Worm (Caenorhabditis elegans) whole organism, L2 larva: ENCODE results near the gene pyc-1.
A peak's percentile ranks its signal among the peaks of the same experiment; 100 is the strongest.

Experiments
- F13H6.1 ChIP-seq: sonication (generic microtip); optimal IDR thresholded peaks from 2 replicates; lab custom pipeline; 2016; ENCODE audit warnings: missing genetic modification characterization, missing compliant biosample characterization
- R02D3.7 ChIP-seq: fragments of 150-350 bp; optimal IDR thresholded peaks from 2 replicates; lab custom pipeline; 2014; ENCODE audit warnings: missing biosample characterization, missing genetic modification characterization
- Y55F3AM.14 ChIP-seq: fragments of 200-800 bp; sonication (Bioruptor generic); optimal IDR thresholded peaks from 2 replicates; lab custom pipeline; 2018; ENCODE audit warnings: mild to moderate bottlenecking, missing genetic modification characterization, missing compliant biosample characterization
- alr-1 ChIP-seq: fragments of 150-350 bp; optimal IDR thresholded peaks from 2 replicates; lab custom pipeline; 2014; ENCODE audit warnings: missing biosample characterization, missing genetic modification characterization
- aly-2 ChIP-seq: fragments of 150-350 bp; optimal IDR thresholded peaks from 2 replicates; lab custom pipeline; 2014; ENCODE audit warnings: missing biosample characterization, missing genetic modification characterization
- ceh-82 ChIP-seq: fragments of 150-350 bp; optimal IDR thresholded peaks from 2 replicates; lab custom pipeline; 2014; ENCODE audit warnings: missing biosample characterization, missing genetic modification characterization
- crh-2 ChIP-seq: sonication (generic microtip); optimal IDR thresholded peaks from 2 replicates; lab custom pipeline; 2017; ENCODE audit warnings: missing biosample characterization, missing genetic modification characterization
- egl-27 ChIP-seq: sonication (generic microtip); optimal IDR thresholded peaks from 3 replicates; lab custom pipeline; 2017; ENCODE audit warnings: missing biosample characterization, missing genetic modification reagents, missing genetic modification characterization
- elt-1 ChIP-seq: fragments of 150-350 bp; optimal IDR thresholded peaks from 2 replicates; lab custom pipeline; 2014; ENCODE audit warnings: missing biosample characterization, missing genetic modification characterization
- elt-3 ChIP-seq: sonication (generic microtip); optimal IDR thresholded peaks from 2 replicates; lab custom pipeline; 2017; ENCODE audit warnings: missing biosample characterization, missing genetic modification characterization
- fos-1 ChIP-seq: fragments of 150-350 bp; optimal IDR thresholded peaks from 2 replicates; lab custom pipeline; 2014; ENCODE audit warnings: missing biosample characterization, missing genetic modification characterization
- gmeb-1 ChIP-seq: fragments of 150-350 bp; optimal IDR thresholded peaks from 2 replicates; lab custom pipeline; 2014; ENCODE audit warnings: missing biosample characterization, missing genetic modification characterization
- lin-11 ChIP-seq: fragments of 150-350 bp; sonication (generic microtip); optimal IDR thresholded peaks from 2 replicates; lab custom pipeline; 2014; ENCODE audit warnings: missing biosample characterization, missing genetic modification characterization, inconsistent platforms, mixed read lengths
- lin-13 ChIP-seq: fragments of 150-350 bp; optimal IDR thresholded peaks from 2 replicates; lab custom pipeline; 2014; ENCODE audit warnings: missing biosample characterization, missing genetic modification reagents, missing genetic modification characterization
- lin-39 ChIP-seq: fragments of 150-350 bp; optimal IDR thresholded peaks from 2 replicates; lab custom pipeline; 2014; ENCODE audit warnings: missing biosample characterization, missing genetic modification reagents, missing genetic modification characterization
- lsy-2 ChIP-seq, 2 experiments: fragments of 150-350 bp in 1 of 2; sonication (generic microtip) in 1 of 2; optimal IDR thresholded peaks; 2 replicates each; lab custom pipeline; 2014 to 2017; ENCODE audit warnings: missing biosample characterization in 2 of 2, missing genetic modification characterization in 2 of 2
- mab-5 ChIP-seq: fragments of 150-350 bp; optimal IDR thresholded peaks from 2 replicates; lab custom pipeline; 2014; ENCODE audit warnings: missing biosample characterization, missing genetic modification characterization
- mdl-1 ChIP-seq, 2 experiments: fragments of 150-350 bp in 1 of 2; sonication (generic microtip) in 1 of 2; optimal IDR thresholded peaks; 2 replicates each; lab custom pipeline; 2017; ENCODE audit warnings: missing biosample characterization in 2 of 2, missing genetic modification characterization in 2 of 2
- nhr-10 ChIP-seq: sonication (generic microtip); optimal IDR thresholded peaks from 2 replicates; lab custom pipeline; 2017; ENCODE audit warnings: missing biosample characterization, missing genetic modification characterization
- nhr-11 ChIP-seq: fragments of 150-350 bp; optimal IDR thresholded peaks from 2 replicates; lab custom pipeline; 2014; ENCODE audit warnings: missing biosample characterization, missing genetic modification characterization
- nhr-12 ChIP-seq: fragments of 150-350 bp; optimal IDR thresholded peaks from 2 replicates; lab custom pipeline; 2014; ENCODE audit warnings: missing biosample characterization, missing genetic modification characterization
- nhr-129 ChIP-seq: fragments of 150-350 bp; optimal IDR thresholded peaks from 2 replicates; lab custom pipeline; 2014; ENCODE audit warnings: missing biosample characterization, missing genetic modification characterization
- nhr-21 ChIP-seq: fragments of 150-350 bp; optimal IDR thresholded peaks from 2 replicates; lab custom pipeline; 2014; ENCODE audit warnings: missing biosample characterization, missing genetic modification characterization
- nhr-23 ChIP-seq: fragments of 150-350 bp; optimal IDR thresholded peaks from 2 replicates; lab custom pipeline; 2014; ENCODE audit warnings: missing biosample characterization, missing genetic modification reagents, missing genetic modification characterization
- nhr-6 ChIP-seq: fragments of 150-350 bp; optimal IDR thresholded peaks from 2 replicates; lab custom pipeline; 2014; ENCODE audit warnings: missing biosample characterization, missing genetic modification characterization
- nhr-77 ChIP-seq: fragments of 150-350 bp; optimal IDR thresholded peaks from 2 replicates; lab custom pipeline; 2014; ENCODE audit warnings: missing biosample characterization, missing genetic modification characterization
- peb-1 ChIP-seq: fragments of 150-350 bp; optimal IDR thresholded peaks from 2 replicates; lab custom pipeline; 2014; ENCODE audit warnings: missing biosample characterization, missing genetic modification characterization
- sem-4 ChIP-seq: fragments of 150-350 bp; optimal IDR thresholded peaks from 2 replicates; lab custom pipeline; 2014; ENCODE audit warnings: missing biosample characterization, missing genetic modification reagents, missing genetic modification characterization
- skn-1 ChIP-seq: sonication (generic microtip); optimal IDR thresholded peaks from 2 replicates; lab custom pipeline; 2017; ENCODE audit warnings: missing biosample characterization, missing genetic modification characterization
- sma-3 ChIP-seq: sonication (generic microtip); optimal IDR thresholded peaks from 2 replicates; lab custom pipeline; 2016; ENCODE audit warnings: missing genetic modification reagents, missing genetic modification characterization, missing compliant biosample characterization
- sma-9 ChIP-seq, 2 experiments: fragments of 150-350 bp in 1 of 2; sonication (generic microtip) in 1 of 2; optimal IDR thresholded peaks; 2 replicates each; lab custom pipeline; 2014 to 2016; ENCODE audit warnings: missing genetic modification characterization in 2 of 2, mild to moderate bottlenecking in 1 of 2, missing biosample characterization in 1 of 2, missing compliant biosample characterization in 1 of 2, missing genetic modification reagents in 1 of 2, moderate library complexity in 1 of 2
- snpc-4 ChIP-seq: fragments of 150-350 bp; optimal IDR thresholded peaks from 2 replicates; lab custom pipeline; 2014; ENCODE audit warnings: missing biosample characterization, missing genetic modification characterization
- unc-39 ChIP-seq: fragments of 150-350 bp; optimal IDR thresholded peaks from 2 replicates; lab custom pipeline; 2014; ENCODE audit warnings: missing biosample characterization, missing genetic modification characterization
- unc-55 ChIP-seq: fragments of 150-350 bp; sonication (generic microtip); optimal IDR thresholded peaks from 3 replicates; lab custom pipeline; 2014; ENCODE audit warnings: missing biosample characterization, missing genetic modification reagents, missing genetic modification characterization
- unc-62 ChIP-seq: fragments of 150-350 bp; optimal IDR thresholded peaks from 2 replicates; lab custom pipeline; 2014; ENCODE audit warnings: missing biosample characterization, missing genetic modification reagents, missing genetic modification characterization
- ztf-1 ChIP-seq: fragments of 200-800 bp; sonication (Bioruptor generic); conservative IDR thresholded peaks from 2 replicates; pipeline ENCODE4 v1.3.6; 2022; ENCODE audit warnings: missing genetic modification characterization, missing compliant biosample characterization
- ztf-4 ChIP-seq: fragments of 150-350 bp; optimal IDR thresholded peaks from 2 replicates; lab custom pipeline; 2014; ENCODE audit warnings: missing biosample characterization, missing genetic modification characterization

The pyc-1 gene

DNA sequence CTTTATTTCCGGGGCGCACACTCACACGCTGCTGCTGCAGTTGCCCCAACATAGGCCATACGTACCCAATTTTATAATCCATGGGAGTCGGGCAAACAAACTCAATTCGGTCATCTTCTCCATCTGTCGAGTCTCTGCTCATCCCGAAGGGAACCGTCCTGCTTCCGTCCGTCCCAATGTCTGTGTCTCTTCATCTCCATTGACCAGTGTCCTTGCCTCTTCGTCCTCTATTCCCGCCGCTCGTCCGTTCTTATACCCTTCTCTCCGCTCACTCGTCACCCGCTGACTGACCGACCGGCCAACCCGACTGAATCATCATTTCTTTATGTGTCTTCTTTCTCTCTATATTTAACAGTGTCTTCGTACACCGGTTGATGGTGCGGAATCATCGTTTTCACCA is 22.5 kb upstream of the pyc-1 start (continued):
- TF ChIP-seq mab-5 (tag; lab: Kevin White, UChicago) (no peak), nhr-6 (tag; lab: Kevin White, UChicago) (no peak), unc-55 (no peak), crh-2 (tag; lab: Kevin White, UChicago) (no peak), nhr-11 (tag; lab: Kevin White, UChicago) (no peak), lin-39 (tag; lab: Kevin White, UChicago) (no peak), alr-1 (tag; lab: Kevin White, UChicago) (no peak), sma-9 (GFP tag; optimal IDR thresholded peaks at IDR 0.05; lab: Kevin White, UChicago) (peak; percentile 21), sma-9 (tag; optimal IDR thresholded peaks at IDR 0.05; lab: Kevin White, UChicago) (no peak), mdl-1 (tag; optimal IDR thresholded peaks at IDR 0.05; lab: Kevin White, UChicago) (no peak), nhr-129 (tag; lab: Kevin White, UChicago) (peak; percentile 40), egl-27 (tag; lab: Kevin White, UChicago) (no peak), unc-62 (no peak), R02D3.7 (tag; lab: Kevin White, UChicago) (no peak)
- TF ChIP-seq, all 48 proteins: peak for 9

DNA sequence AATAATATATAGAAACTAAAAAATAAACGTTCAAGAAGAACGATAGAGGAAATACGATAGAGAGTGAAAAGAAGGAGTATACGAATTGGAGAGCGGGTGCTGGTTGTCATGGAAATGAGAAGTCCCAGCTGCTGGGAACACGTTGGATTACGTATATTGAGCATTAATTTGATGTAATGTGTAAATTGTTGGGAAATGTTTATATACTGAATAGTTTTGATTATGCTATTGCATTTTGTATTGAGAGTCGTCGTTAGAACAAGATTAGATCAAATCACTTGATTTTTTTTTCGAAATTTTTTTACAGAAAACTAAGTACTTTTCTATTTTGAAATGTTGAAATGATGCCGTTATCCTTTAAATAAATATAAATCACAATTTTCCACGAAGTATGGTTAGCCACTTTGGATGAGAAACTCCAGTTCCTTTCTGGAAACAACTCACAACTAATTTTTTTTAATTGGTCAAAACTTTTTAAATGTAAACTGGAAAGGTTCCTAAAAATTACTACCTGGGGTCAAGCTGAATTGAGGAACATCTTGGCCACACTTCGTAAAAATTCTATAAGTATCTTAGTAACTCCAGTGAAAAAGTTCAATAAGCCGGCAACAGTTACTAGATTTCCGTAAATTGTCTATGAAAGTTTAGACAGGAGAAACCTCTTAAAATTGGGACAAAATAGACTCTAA is 21.5 kb upstream of the pyc-1 start, which contains the start of gene nphp-4:
Gene nphp-4, minus strand, starts transcription at position 51 of the 689 bp plus-strand sequence.
- TF ChIP-seq ztf-4 (tag; lab: Kevin White, UChicago), result no peak
- TF ChIP-seq alr-1 (tag; lab: Kevin White, UChicago), result no peak
- TF ChIP-seq unc-55, result no peak
- no peak for TF ChIP-seq R02D3.7 (tag; lab: Kevin White, UChicago)
- no peak for TF ChIP-seq fos-1
- TF ChIP-seq nhr-10 (tag; lab: Kevin White, UChicago), result no peak
- no peak for TF ChIP-seq snpc-4 (tag; lab: Kevin White, UChicago)
- TF ChIP-seq nhr-12 (tag; lab: Kevin White, UChicago), result no peak
- no peak for TF ChIP-seq sma-9 (GFP tag; optimal IDR thresholded peaks at IDR 0.05; lab: Kevin White, UChicago)
- no peak for TF ChIP-seq sma-9 (tag; optimal IDR thresholded peaks at IDR 0.05; lab: Kevin White, UChicago)
- TF ChIP-seq lin-11 (tag; lab: Kevin White, UChicago), result no peak
- TF ChIP-seq unc-39 (tag; lab: Kevin White, UChicago), result no peak
- no peak for TF ChIP-seq aly-2 (tag; lab: Kevin White, UChicago)
- no peak for TF ChIP-seq mdl-1 (tag; optimal IDR thresholded peaks at IDR 0.05; lab: Kevin White, UChicago)
- TF ChIP-seq lin-13, result no peak
- TF ChIP-seq sem-4 (tag; lab: Kevin White, UChicago), result no peak
- TF ChIP-seq nhr-21 (tag; lab: Kevin White, UChicago), result no peak

- TF ChIP-seq lin-11 (tag; lab: Kevin White, UChicago) (no peak), nhr-11 (tag; lab: Kevin White, UChicago) (no peak), alr-1 (tag; lab: Kevin White, UChicago) (no peak), egl-27 (tag; lab: Kevin White, UChicago) (no peak), mdl-1 (tag; optimal IDR thresholded peaks at IDR 0.05; lab: Kevin White, UChicago) (no peak), fos-1 (no peak), ztf-1 (GFP tag; lab: Robert Waterston, UW) (no peak), elt-1 (tag; lab: Kevin White, UChicago) (no peak), Y55F3AM.14 (GFP tag; lab: Kevin White, UChicago) (no peak), lin-13 (no peak), elt-3 (tag; lab: Kevin White, UChicago) (no peak), sma-3 (no peak), skn-1 (no peak), gmeb-1 (tag; lab: Kevin White, UChicago) (no peak), R02D3.7 (tag; lab: Kevin White, UChicago) (no peak)
Measured at ce11 chrV:11839220-11839619, 16.9 kb upstream of the pyc-1 start, which contains the start of gene idpb-5. Gene idpb-5, plus strand, starts transcription at chrV:11839520.

- TF ChIP-seq F13H6.1 (peak; percentile 36), alr-1 (tag; lab: Kevin White, UChicago) (no peak), R02D3.7 (tag; lab: Kevin White, UChicago) (no peak), ceh-82 (tag; lab: Kevin White, UChicago) (no peak), snpc-4 (tag; lab: Kevin White, UChicago) (no peak), ztf-1 (GFP tag; lab: Robert Waterston, UW) (no peak), ztf-4 (tag; lab: Kevin White, UChicago) (no peak), sem-4 (tag; lab: Kevin White, UChicago) (no peak), peb-1 (tag; lab: Kevin White, UChicago) (no peak), nhr-129 (tag; lab: Kevin White, UChicago) (peak; percentile 18), lsy-2 (tag; optimal IDR thresholded peaks at IDR 0.05; lab: Kevin White, UChicago) (peak in 1 of 2 experiments; percentile 22), gmeb-1 (tag; lab: Kevin White, UChicago) (no peak), Y55F3AM.14 (GFP tag; lab: Kevin White, UChicago) (no peak), nhr-23 (tag; lab: Kevin White, UChicago) (no peak), nhr-77 (no peak), egl-27 (tag; lab: Kevin White, UChicago) (no peak), sma-9 (GFP tag; optimal IDR thresholded peaks at IDR 0.05; lab: Kevin White, UChicago) (peak; percentile 15), sma-9 (tag; optimal IDR thresholded peaks at IDR 0.05; lab: Kevin White, UChicago) (no peak), nhr-10 (tag; lab: Kevin White, UChicago) (no peak), unc-39 (tag; lab: Kevin White, UChicago) (no peak)
- TF ChIP-seq, all 48 proteins: peak for 4
Measured at ce11 chrV:11836073-11836472, 13.7 kb upstream of the pyc-1 start, which contains the start of gene R13H4.2. Gene R13H4.2, plus strand, starts transcription at chrV:11836391.
